Worm (Caenorhabditis elegans): ENCODE data around the gene Y75B8A.32.

- no peak for TF ChIP-seq gei-17 (GFP tag; optimal IDR thresholded peaks at IDR 0.05)
- no peak for TF ChIP-seq ama-1 (optimal IDR thresholded peaks at IDR 0.05)
- TF ChIP-seq ama-1 (GFP tag; optimal IDR thresholded peaks at IDR 0.05), result no peak
Measured at ce11 chrIII:12398468-12398867, 40.1 kb upstream of the Y75B8A.32 start.
